Fruit fly (Drosophila melanogaster) whole organism, embryonic: ENCODE results near the gene CG14194.

ENCODE experiments used
- Antp ChIP-seq: fragments of 200-800 bp; sonication (Bioruptor generic); optimal IDR thresholded peaks from 3 replicates; lab custom pipeline; 2016; ENCODE audit warnings: missing biosample characterization, missing genetic modification characterization
- B-H1 ChIP-seq: fragments of 200-800 bp; sonication (Bioruptor generic); IDR thresholded peaks from 3 replicates; pipeline ENCODE4 v1.3.6; 2022; ENCODE audit warnings: missing biosample characterization, missing genetic modification characterization
- B-H2 ChIP-seq: fragments of 200-800 bp; sonication (Bioruptor generic); optimal IDR thresholded peaks from 2 replicates; lab custom pipeline; 2018; ENCODE audit warnings: missing biosample characterization, mild to moderate bottlenecking, missing genetic modification characterization
- CG10366 ChIP-seq: fragments of 200-800 bp; sonication (Bioruptor generic); IDR thresholded peaks from 2 replicates; pipeline ENCODE4 v1.3.6; 2022; ENCODE audit warnings: missing biosample characterization, missing genetic modification characterization
- CG12071 ChIP-seq: fragments of 200-800 bp; sonication (Bioruptor generic); optimal IDR thresholded peaks from 3 replicates; lab custom pipeline; 2018; ENCODE audit warnings: missing biosample characterization, mild to moderate bottlenecking, missing genetic modification characterization
- CG13123 ChIP-seq: fragments of 200-800 bp; sonication (Bioruptor generic); optimal IDR thresholded peaks from 2 replicates; lab custom pipeline; 2016; ENCODE audit warnings: missing biosample characterization, missing genetic modification characterization
- CG14710 ChIP-seq: fragments of 200-800 bp; sonication (Bioruptor generic); optimal IDR thresholded peaks from 3 replicates; lab custom pipeline; 2019; ENCODE audit warnings: missing biosample characterization, mild to moderate bottlenecking, missing genetic modification characterization, moderate library complexity
- CG1602 ChIP-seq: fragments of 200-800 bp; sonication (Bioruptor generic); optimal IDR thresholded peaks from 3 replicates; lab custom pipeline; 2016; ENCODE audit warnings: missing biosample characterization, missing genetic modification characterization
- CG1792 ChIP-seq: fragments of 200-800 bp; sonication (Bioruptor generic); optimal IDR thresholded peaks from 2 replicates; lab custom pipeline; 2016; ENCODE audit warnings: missing biosample characterization, missing genetic modification characterization
- CG18764 ChIP-seq: fragments of 200-800 bp; sonication (Bioruptor generic); optimal IDR thresholded peaks from 3 replicates; lab custom pipeline; 2016; ENCODE audit warnings: missing biosample characterization, missing genetic modification characterization
- CG30020 ChIP-seq: fragments of 200-800 bp; optimal IDR thresholded peaks from 2 replicates; lab custom pipeline; 2019; ENCODE audit warnings: missing biosample characterization, mild to moderate bottlenecking, missing genetic modification characterization, moderate library complexity
- CG31365 ChIP-seq: fragments of 200-800 bp; sonication (Bioruptor generic); optimal IDR thresholded peaks from 2 replicates; lab custom pipeline; 2018; ENCODE audit warnings: missing biosample characterization, mild to moderate bottlenecking, missing genetic modification characterization
- CG3281 ChIP-seq: fragments of 200-800 bp; sonication (Bioruptor generic); optimal IDR thresholded peaks from 3 replicates; lab custom pipeline; 2017; ENCODE audit warnings: missing biosample characterization, mild to moderate bottlenecking, missing genetic modification characterization
- CG3407 ChIP-seq: fragments of 200-800 bp; sonication (Bioruptor generic); optimal IDR thresholded peaks from 2 replicates; lab custom pipeline; 2018; ENCODE audit warnings: missing biosample characterization, mild to moderate bottlenecking, missing genetic modification characterization
- CG3726 ChIP-seq: fragments of 200-800 bp; sonication (Bioruptor generic); IDR thresholded peaks from 3 replicates; pipeline ENCODE4, ENCODE4 v1.3.6; 2022; ENCODE audit warnings: missing biosample characterization, missing genetic modification characterization
- CG4282 ChIP-seq: fragments of 200-800 bp; sonication (Bioruptor generic); optimal IDR thresholded peaks from 2 replicates; lab custom pipeline; 2016; ENCODE audit warnings: missing biosample characterization, missing genetic modification characterization
- CG43689 ChIP-seq: fragments of 200-800 bp; sonication (Bioruptor generic); IDR thresholded peaks from 2 replicates; pipeline ENCODE4 v1.3.6; 2022; ENCODE audit warnings: missing biosample characterization, missing genetic modification characterization
- CG4854 ChIP-seq: fragments of 200-800 bp; sonication (Bioruptor generic); optimal IDR thresholded peaks from 2 replicates; lab custom pipeline; 2016; ENCODE audit warnings: missing biosample characterization, missing genetic modification characterization, inconsistent platforms
- CG6254 ChIP-seq: fragments of 200-800 bp; sonication (Bioruptor generic); optimal IDR thresholded peaks from 3 replicates; lab custom pipeline; 2017; ENCODE audit warnings: mild to moderate bottlenecking, missing biosample characterization, missing genetic modification reagents, missing genetic modification characterization
- CG7839 ChIP-seq: fragments of 200-800 bp; sonication (Bioruptor generic); optimal IDR thresholded peaks from 3 replicates; lab custom pipeline; 2018; ENCODE audit warnings: missing biosample characterization, mild to moderate bottlenecking, missing genetic modification characterization, moderate library complexity
- CG8089 ChIP-seq: fragments of 200-800 bp; sonication (Bioruptor generic); optimal IDR thresholded peaks from 3 replicates; lab custom pipeline; 2016; ENCODE audit warnings: missing biosample characterization, missing genetic modification characterization
- CG8359 ChIP-seq: fragments of 200-800 bp; sonication (Bioruptor generic); optimal IDR thresholded peaks from 2 replicates; lab custom pipeline; 2017; ENCODE audit warnings: missing biosample characterization, mild to moderate bottlenecking, missing genetic modification characterization, borderline replicate concordance
- CG9437 ChIP-seq: fragments of 200-800 bp; sonication (Bioruptor generic); optimal IDR thresholded peaks from 2 replicates; lab custom pipeline; 2018; ENCODE audit warnings: missing biosample characterization, mild to moderate bottlenecking, missing genetic modification characterization
- Chrac-16 ChIP-seq: fragments of 200-800 bp; sonication (Bioruptor generic); optimal IDR thresholded peaks from 3 replicates; lab custom pipeline; 2016; ENCODE audit warnings: missing biosample characterization, missing genetic modification characterization
- CoRest ChIP-seq: fragments of 200-800 bp; sonication (Bioruptor generic); optimal IDR thresholded peaks from 3 replicates; lab custom pipeline; 2018; ENCODE audit warnings: missing biosample characterization, mild to moderate bottlenecking, missing genetic modification characterization, moderate library complexity
- Dip2 ChIP-seq: fragments of 200-800 bp; sonication (Bioruptor generic); IDR thresholded peaks from 2 replicates; pipeline ENCODE4 v1.3.6; 2022; ENCODE audit warnings: missing biosample characterization, missing genetic modification characterization
- Dip3 ChIP-seq: fragments of 200-800 bp; sonication (Bioruptor generic); optimal IDR thresholded peaks from 3 replicates; lab custom pipeline; 2016; ENCODE audit warnings: missing biosample characterization, missing genetic modification characterization
- H15 ChIP-seq: fragments of 200-800 bp; sonication (Bioruptor generic); IDR thresholded peaks from 3 replicates; pipeline ENCODE4 v1.3.6; 2022; ENCODE audit warnings: missing biosample characterization, missing genetic modification characterization
- HHEX ChIP-seq: fragments of 200-800 bp; sonication (Bioruptor generic); optimal IDR thresholded peaks from 3 replicates; lab custom pipeline; 2017; ENCODE audit warnings: missing biosample characterization, mild to moderate bottlenecking, missing genetic modification characterization, missing genetic modification reagents
- HLH4C ChIP-seq: fragments of 200-800 bp; sonication (Bioruptor generic); IDR thresholded peaks from 3 replicates; pipeline ENCODE4 v1.3.6; 2022; ENCODE audit warnings: missing biosample characterization, missing genetic modification characterization; ENCODE audit not compliant: partially characterized antibody
- MESR4 ChIP-seq: fragments of 200-800 bp; sonication (Bioruptor generic); optimal IDR thresholded peaks from 2 replicates; lab custom pipeline; 2018; ENCODE audit warnings: missing biosample characterization, mild to moderate bottlenecking, missing genetic modification characterization, moderate library complexity
- Med ChIP-seq: fragments of 200-800 bp; sonication (Bioruptor generic); peaks from one replicate; lab custom pipeline; 2016; ENCODE audit warnings: missing biosample characterization, missing genetic modification characterization, mild to moderate bottlenecking, inconsistent platforms, moderate library complexity
- Mes4 ChIP-seq: fragments of 200-800 bp; sonication (Bioruptor generic); optimal IDR thresholded peaks from 2 replicates; lab custom pipeline; 2016; ENCODE audit warnings: missing biosample characterization, missing genetic modification characterization
- NC2α ChIP-seq: fragments of 200-800 bp; sonication (Bioruptor generic); optimal IDR thresholded peaks from 2 replicates; lab custom pipeline; 2016; ENCODE audit warnings: missing biosample characterization, missing genetic modification characterization
- NK7.1 ChIP-seq: fragments of 200-800 bp; sonication (Bioruptor generic); optimal IDR thresholded peaks from 3 replicates; lab custom pipeline; 2016; ENCODE audit warnings: missing biosample characterization, missing genetic modification characterization
- Neu2 ChIP-seq: fragments of 200-800 bp; sonication (Bioruptor generic); optimal IDR thresholded peaks from 3 replicates; lab custom pipeline; 2016; ENCODE audit warnings: missing biosample characterization, missing genetic modification characterization, borderline replicate concordance
- ato ChIP-seq: fragments of 200-800 bp; sonication (Bioruptor generic); IDR thresholded peaks from 2 replicates; pipeline ENCODE4 v1.3.6; 2022; ENCODE audit warnings: missing biosample characterization, missing genetic modification characterization; ENCODE audit not compliant: partially characterized antibody
- crc ChIP-seq: fragments of 200-800 bp; sonication (Bioruptor generic); optimal IDR thresholded peaks from 2 replicates; lab custom pipeline; 2016; ENCODE audit warnings: missing biosample characterization, missing genetic modification characterization
- exex ChIP-seq: fragments of 200-800 bp; sonication (Bioruptor generic); optimal IDR thresholded peaks from 4 replicates; lab custom pipeline; 2018; ENCODE audit warnings: missing biosample characterization, mild to moderate bottlenecking, missing genetic modification characterization, moderate library complexity
- gce ChIP-seq: fragments of 200-800 bp; sonication (Bioruptor generic); IDR thresholded peaks from 3 replicates; pipeline ENCODE4 v1.3.6; 2022; ENCODE audit warnings: missing biosample characterization, missing genetic modification characterization
- ind ChIP-seq: fragments of 200-800 bp; sonication (Bioruptor generic); optimal IDR thresholded peaks from 3 replicates; lab custom pipeline; 2016; ENCODE audit warnings: missing biosample characterization, missing genetic modification characterization
- insv ChIP-seq, 2 experiments: fragments of 200-800 bp; sonication (Bioruptor generic); optimal IDR thresholded peaks; 3 replicates each; lab custom pipeline; 2016 to 2018; ENCODE audit warnings: missing biosample characterization in 2 of 2, missing genetic modification characterization in 2 of 2
- oc ChIP-seq: fragments of 200-800 bp; sonication (Bioruptor generic); optimal IDR thresholded peaks from 2 replicates; lab custom pipeline; 2018; ENCODE audit warnings: missing biosample characterization, mild to moderate bottlenecking, missing genetic modification characterization, moderate library complexity
- p53 ChIP-seq: fragments of 200-800 bp; sonication (Bioruptor generic); optimal IDR thresholded peaks from 2 replicates; lab custom pipeline; 2016; ENCODE audit warnings: missing biosample characterization, missing genetic modification characterization
- pan ChIP-seq, 4 experiments: fragments of >200 bp in 3 of 4; fragments of 200-800 bp in 1 of 4; sonication (Bioruptor generic) in 1 of 4; optimal IDR thresholded peaks in 3 of 4; IDR thresholded peaks in 1 of 4; 2 replicates each; pipeline versions ENCODE4 v1.3.6 to Lab custom; 2017 to 2022; ENCODE audit warnings: missing biosample characterization in 2 of 4, missing genetic modification characterization in 2 of 4, mixed read lengths in 1 of 4
- pb ChIP-seq: fragments of 200-800 bp; sonication (Bioruptor generic); optimal IDR thresholded peaks from 3 replicates; lab custom pipeline; 2016; ENCODE audit warnings: missing biosample characterization, missing genetic modification characterization
- stc ChIP-seq: fragments of 200-800 bp; sonication (Bioruptor generic); IDR thresholded peaks from 2 replicates; pipeline ENCODE4 v1.3.6; 2022; ENCODE audit warnings: missing biosample characterization, missing genetic modification characterization
- tin ChIP-seq: fragments of 200-800 bp; sonication (Bioruptor generic); optimal IDR thresholded peaks from 3 replicates; lab custom pipeline; 2016; ENCODE audit warnings: missing biosample characterization, missing genetic modification characterization
- tio ChIP-seq: fragments of 200-800 bp; sonication (Bioruptor generic); optimal IDR thresholded peaks from 2 replicates; lab custom pipeline; 2017; ENCODE audit warnings: missing biosample characterization, missing genetic modification characterization, inconsistent platforms
- zfh2 ChIP-seq: fragments of 200-800 bp; sonication (Bioruptor generic); optimal IDR thresholded peaks from 2 replicates; lab custom pipeline; 2016; ENCODE audit warnings: missing biosample characterization, missing genetic modification characterization

Gene CG14194

DNA sequence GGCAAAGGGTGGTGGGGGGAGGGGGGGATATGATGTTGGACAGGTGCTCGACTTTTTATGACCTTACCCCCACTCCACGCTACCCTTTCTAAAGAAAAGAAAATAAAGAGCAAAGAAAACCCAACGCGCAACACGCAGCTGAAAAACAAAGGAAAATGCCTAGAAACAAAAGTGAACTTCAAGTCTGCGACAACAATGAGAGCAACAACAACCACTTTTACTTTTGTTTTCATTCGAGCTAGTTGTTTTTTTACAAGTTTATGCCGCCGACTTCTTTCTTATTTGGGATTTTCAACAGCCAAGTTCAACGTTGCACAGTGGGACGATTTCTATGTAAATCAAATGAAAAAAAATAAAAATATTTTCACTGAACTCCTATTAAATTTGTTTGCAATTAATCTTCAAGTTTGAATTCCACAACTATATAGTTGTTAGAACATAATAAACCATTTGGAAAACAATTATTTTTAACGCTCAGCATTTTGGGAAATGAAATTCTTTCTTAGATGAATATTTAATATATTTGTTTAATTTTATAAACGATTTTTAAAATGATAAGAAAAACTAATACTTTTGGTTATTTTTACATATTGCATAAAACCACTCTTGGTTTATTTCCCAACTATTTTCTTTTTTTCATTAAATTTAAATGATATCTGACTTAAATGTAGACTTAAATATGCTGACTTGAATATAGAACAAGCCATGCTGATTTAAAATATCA, 31.4 kb downstream of the CG14194 start (continued):
- TF ChIP-seq CG6254 (GFP tag; lab: Kevin White, UChicago) (no peak), CG3407 (GFP tag; lab: Kevin White, UChicago) (no peak), CG13123 (GFP tag; lab: Kevin White, UChicago) (no peak), CG43689 (no peak), CG7839 (tag; lab: Kevin White, UChicago) (peak; percentile 51), CG12071 (GFP tag; lab: Kevin White, UChicago) (no peak), tio (GFP tag; lab: Kevin White, UChicago) (no peak), Antp (GFP tag; lab: Kevin White, UChicago) (no peak), B-H2 (GFP tag; lab: Kevin White, UChicago) (no peak), CG14710 (tag; lab: Kevin White, UChicago) (peak; percentile 43), tin (peak; percentile 5), gce (no peak), CG3281 (GFP tag; lab: Kevin White, UChicago) (peak; percentile 39), CG1792 (no peak), HHEX (GFP tag; lab: Kevin White, UChicago) (no peak), Neu2 (GFP tag; lab: Kevin White, UChicago) (no peak), CG4282 (no peak), stc (no peak), CG9437 (GFP tag; lab: Kevin White, UChicago) (peak; percentile 73), CG18764 (GFP tag; lab: Kevin White, UChicago) (no peak), crc (GFP tag; lab: Kevin White, UChicago) (no peak), Dip2 (GFP tag; lab: Robert Waterston, UW) (no peak), CG30020 (tag; lab: Kevin White, UChicago) (no peak), CG4854 (no peak), CG1602 (no peak), H15 (GFP tag; lab: Robert Waterston, UW) (no peak), p53 (no peak), Mes4 (GFP tag; lab: Kevin White, UChicago) (no peak), CG8089 (GFP tag; lab: Kevin White, UChicago) (no peak), exex (tag; lab: Kevin White, UChicago) (no peak), ato (GFP tag; lab: Robert Waterston, UW) (no peak), MESR4 (GFP tag; lab: Kevin White, UChicago) (no peak), B-H1 (GFP tag; lab: Robert Waterston, UW) (no peak), Chrac-16 (GFP tag; lab: Kevin White, UChicago) (no peak), HLH4C (no peak), NK7.1 (GFP tag; lab: Kevin White, UChicago) (no peak), zfh2 (GFP tag; lab: Kevin White, UChicago) (no peak), CG8359 (GFP tag; lab: Kevin White, UChicago) (no peak), ind (GFP tag; lab: Kevin White, UChicago) (peak; percentile 18), NC2α (GFP tag; lab: Kevin White, UChicago) (no peak), CG31365 (tag; lab: Kevin White, UChicago) (no peak), CoRest (tag; lab: Kevin White, UChicago) (peak; percentile 63), insv (GFP tag; optimal IDR thresholded peaks at IDR 0.05; lab: Kevin White, UChicago) (no peak), Med (GFP tag; lab: Kevin White, UChicago) (no peak), CG3726 (no peak), CG10366 (no peak), pb (GFP tag; lab: Kevin White, UChicago) (no peak), Dip3 (no peak), pan (optimal IDR thresholded peaks at IDR 0.05; lab: Kevin White, UChicago) (no peak), pan (GFP tag; optimal IDR thresholded peaks at IDR 0.05 in 1 of 2, IDR thresholded peaks at IDR 0.05 in 1 of 2) (no peak), oc (tag; lab: Kevin White, UChicago) (peak; percentile 12)
